Worm (Caenorhabditis elegans) whole organism, L2 larva: ENCODE results near the gene sfxn-1.1.

Source experiments
- F13H6.1 ChIP-seq: sonication (generic microtip); optimal IDR thresholded peaks from 2 replicates; lab custom pipeline; 2016; ENCODE audit warnings: missing genetic modification characterization, missing compliant biosample characterization
- R02D3.7 ChIP-seq: fragments of 150-350 bp; optimal IDR thresholded peaks from 2 replicates; lab custom pipeline; 2014; ENCODE audit warnings: missing biosample characterization, missing genetic modification characterization
- Y55F3AM.14 ChIP-seq: fragments of 200-800 bp; sonication (Bioruptor generic); optimal IDR thresholded peaks from 2 replicates; lab custom pipeline; 2018; ENCODE audit warnings: mild to moderate bottlenecking, missing genetic modification characterization, missing compliant biosample characterization
- ZK546.5 ChIP-seq: sonication (generic microtip); optimal IDR thresholded peaks from 2 replicates; lab custom pipeline; 2017; ENCODE audit warnings: missing biosample characterization, missing genetic modification characterization
- alr-1 ChIP-seq: fragments of 150-350 bp; optimal IDR thresholded peaks from 2 replicates; lab custom pipeline; 2014; ENCODE audit warnings: missing biosample characterization, missing genetic modification characterization
- blmp-1 ChIP-seq: sonication (generic microtip); optimal IDR thresholded peaks from 2 replicates; lab custom pipeline; 2017; ENCODE audit warnings: missing genetic modification characterization, mild to moderate bottlenecking, missing compliant biosample characterization, antibody characterized with exemption, moderate library complexity; ENCODE audit not compliant: insufficient read depth
- ceh-82 ChIP-seq: fragments of 150-350 bp; optimal IDR thresholded peaks from 2 replicates; lab custom pipeline; 2014; ENCODE audit warnings: missing biosample characterization, missing genetic modification characterization
- crh-2 ChIP-seq: sonication (generic microtip); optimal IDR thresholded peaks from 2 replicates; lab custom pipeline; 2017; ENCODE audit warnings: missing biosample characterization, missing genetic modification characterization
- dmd-4 ChIP-seq: sonication (generic microtip); optimal IDR thresholded peaks from 2 replicates; lab custom pipeline; 2017; ENCODE audit warnings: missing biosample characterization, missing genetic modification characterization
- egl-27 ChIP-seq: sonication (generic microtip); optimal IDR thresholded peaks from 3 replicates; lab custom pipeline; 2017; ENCODE audit warnings: missing biosample characterization, missing genetic modification reagents, missing genetic modification characterization
- elt-1 ChIP-seq: fragments of 150-350 bp; optimal IDR thresholded peaks from 2 replicates; lab custom pipeline; 2014; ENCODE audit warnings: missing biosample characterization, missing genetic modification characterization
- elt-3 ChIP-seq: sonication (generic microtip); optimal IDR thresholded peaks from 2 replicates; lab custom pipeline; 2017; ENCODE audit warnings: missing biosample characterization, missing genetic modification characterization
- fos-1 ChIP-seq: fragments of 150-350 bp; optimal IDR thresholded peaks from 2 replicates; lab custom pipeline; 2014; ENCODE audit warnings: missing biosample characterization, missing genetic modification characterization
- lin-11 ChIP-seq: fragments of 150-350 bp; sonication (generic microtip); optimal IDR thresholded peaks from 2 replicates; lab custom pipeline; 2014; ENCODE audit warnings: missing biosample characterization, missing genetic modification characterization, inconsistent platforms, mixed read lengths
- lin-13 ChIP-seq: fragments of 150-350 bp; optimal IDR thresholded peaks from 2 replicates; lab custom pipeline; 2014; ENCODE audit warnings: missing biosample characterization, missing genetic modification reagents, missing genetic modification characterization
- lsy-2 ChIP-seq, 2 experiments: fragments of 150-350 bp in 1 of 2; sonication (generic microtip) in 1 of 2; optimal IDR thresholded peaks; 2 replicates each; lab custom pipeline; 2014 to 2017; ENCODE audit warnings: missing biosample characterization in 2 of 2, missing genetic modification characterization in 2 of 2
- mab-5 ChIP-seq: fragments of 150-350 bp; optimal IDR thresholded peaks from 2 replicates; lab custom pipeline; 2014; ENCODE audit warnings: missing biosample characterization, missing genetic modification characterization
- mbf-1 ChIP-seq: sonication (generic microtip); optimal IDR thresholded peaks from 2 replicates; lab custom pipeline; 2017; ENCODE audit warnings: missing biosample characterization, missing genetic modification characterization
- nhr-10 ChIP-seq: sonication (generic microtip); optimal IDR thresholded peaks from 2 replicates; lab custom pipeline; 2017; ENCODE audit warnings: missing biosample characterization, missing genetic modification characterization
- nhr-11 ChIP-seq: fragments of 150-350 bp; optimal IDR thresholded peaks from 2 replicates; lab custom pipeline; 2014; ENCODE audit warnings: missing biosample characterization, missing genetic modification characterization
- nhr-12 ChIP-seq: fragments of 150-350 bp; optimal IDR thresholded peaks from 2 replicates; lab custom pipeline; 2014; ENCODE audit warnings: missing biosample characterization, missing genetic modification characterization
- nhr-21 ChIP-seq: fragments of 150-350 bp; optimal IDR thresholded peaks from 2 replicates; lab custom pipeline; 2014; ENCODE audit warnings: missing biosample characterization, missing genetic modification characterization
- nhr-23 ChIP-seq: fragments of 150-350 bp; optimal IDR thresholded peaks from 2 replicates; lab custom pipeline; 2014; ENCODE audit warnings: missing biosample characterization, missing genetic modification reagents, missing genetic modification characterization
- nhr-6 ChIP-seq: fragments of 150-350 bp; optimal IDR thresholded peaks from 2 replicates; lab custom pipeline; 2014; ENCODE audit warnings: missing biosample characterization, missing genetic modification characterization
- peb-1 ChIP-seq: fragments of 150-350 bp; optimal IDR thresholded peaks from 2 replicates; lab custom pipeline; 2014; ENCODE audit warnings: missing biosample characterization, missing genetic modification characterization
- sem-4 ChIP-seq: fragments of 150-350 bp; optimal IDR thresholded peaks from 2 replicates; lab custom pipeline; 2014; ENCODE audit warnings: missing biosample characterization, missing genetic modification reagents, missing genetic modification characterization
- skn-1 ChIP-seq: sonication (generic microtip); optimal IDR thresholded peaks from 2 replicates; lab custom pipeline; 2017; ENCODE audit warnings: missing biosample characterization, missing genetic modification characterization
- sma-3 ChIP-seq: sonication (generic microtip); optimal IDR thresholded peaks from 2 replicates; lab custom pipeline; 2016; ENCODE audit warnings: missing genetic modification reagents, missing genetic modification characterization, missing compliant biosample characterization
- snpc-4 ChIP-seq: fragments of 150-350 bp; optimal IDR thresholded peaks from 2 replicates; lab custom pipeline; 2014; ENCODE audit warnings: missing biosample characterization, missing genetic modification characterization
- unc-39 ChIP-seq: fragments of 150-350 bp; optimal IDR thresholded peaks from 2 replicates; lab custom pipeline; 2014; ENCODE audit warnings: missing biosample characterization, missing genetic modification characterization
- unc-55 ChIP-seq: fragments of 150-350 bp; sonication (generic microtip); optimal IDR thresholded peaks from 3 replicates; lab custom pipeline; 2014; ENCODE audit warnings: missing biosample characterization, missing genetic modification reagents, missing genetic modification characterization
- unc-62 ChIP-seq: fragments of 150-350 bp; optimal IDR thresholded peaks from 2 replicates; lab custom pipeline; 2014; ENCODE audit warnings: missing biosample characterization, missing genetic modification reagents, missing genetic modification characterization
- ztf-1 ChIP-seq: fragments of 200-800 bp; sonication (Bioruptor generic); conservative IDR thresholded peaks from 2 replicates; pipeline ENCODE4 v1.3.6; 2022; ENCODE audit warnings: missing genetic modification characterization, missing compliant biosample characterization
- ztf-4 ChIP-seq: fragments of 150-350 bp; optimal IDR thresholded peaks from 2 replicates; lab custom pipeline; 2014; ENCODE audit warnings: missing biosample characterization, missing genetic modification characterization

sfxn-1.1 gene

DNA sequence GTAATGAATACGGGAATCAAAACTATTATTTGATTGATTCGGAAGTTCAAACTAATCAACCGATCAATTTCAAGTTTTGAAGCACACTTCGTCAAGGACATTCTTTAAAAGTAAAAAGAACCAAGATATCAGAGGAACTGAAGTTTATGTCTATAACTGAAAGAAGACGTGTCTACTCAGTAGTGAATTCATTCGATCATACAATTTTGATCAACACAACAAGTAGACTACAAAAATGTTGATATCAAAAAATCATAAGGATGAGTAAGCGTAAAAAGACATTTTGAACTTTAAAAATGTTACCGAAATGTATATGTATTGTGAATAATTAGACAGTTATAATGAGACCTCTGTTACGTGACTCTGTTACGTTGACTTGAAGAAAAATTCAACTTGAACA lies 24.1 kb upstream of the sfxn-1.1 start, which contains the start of gene sra-4:
Gene sra-4 (minus strand): TSS at position 101 of the 400 bp plus-strand sequence.
- TF ChIP-seq lin-11 (tag; lab: Kevin White, UChicago) = no peak
- no peak for TF ChIP-seq nhr-6 (tag; lab: Kevin White, UChicago)
- no peak for TF ChIP-seq peb-1 (tag; lab: Kevin White, UChicago)
- TF ChIP-seq mab-5 (tag; lab: Kevin White, UChicago) = no peak
- TF ChIP-seq ceh-82 (tag; lab: Kevin White, UChicago) = no peak
- no peak for TF ChIP-seq unc-62 (GFP tag; lab: Kevin White, UChicago)
- no peak for TF ChIP-seq ztf-4 (tag; lab: Kevin White, UChicago)
- no peak for TF ChIP-seq ztf-1 (GFP tag; lab: Robert Waterston, UW)
- TF ChIP-seq lin-13 (GFP tag; lab: Kevin White, UChicago) = no peak
- no peak for TF ChIP-seq sma-3 (GFP tag; lab: Kevin White, UChicago)
- TF ChIP-seq nhr-10 (tag; lab: Kevin White, UChicago) = no peak
- no peak for TF ChIP-seq dmd-4
- no peak for TF ChIP-seq elt-3 (tag; lab: Kevin White, UChicago)
- TF ChIP-seq mbf-1 (tag; lab: Kevin White, UChicago) = no peak
- TF ChIP-seq elt-1 (tag; lab: Kevin White, UChicago) = no peak
- TF ChIP-seq, all 48 proteins: peak for 0

DNA sequence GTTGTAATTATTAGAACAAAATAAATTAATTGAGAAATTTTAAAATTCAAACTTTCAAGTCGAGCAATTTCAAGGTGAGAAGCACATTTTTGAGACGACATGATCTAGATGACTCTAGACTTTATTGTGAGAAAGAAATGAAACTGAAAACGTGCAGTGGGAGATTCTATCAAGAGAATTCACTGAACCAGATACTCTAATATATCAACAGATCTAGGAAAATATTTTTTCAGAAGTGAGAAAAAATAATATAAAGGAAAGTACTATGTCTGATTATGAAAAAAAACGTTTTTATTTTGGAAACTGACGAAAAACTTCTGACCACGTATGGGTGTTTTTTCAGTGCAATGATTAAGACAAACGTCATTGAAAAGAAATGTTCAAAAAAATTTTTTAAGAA lies 22.0 kb upstream of the sfxn-1.1 start, which contains the start of gene sra-3:
Gene sra-3 (minus strand): TSS at position 101 of the 400 bp plus-strand sequence.
- no peak for TF ChIP-seq lin-11 (tag; lab: Kevin White, UChicago)
- no peak for TF ChIP-seq ZK546.5
- TF ChIP-seq crh-2 (tag; lab: Kevin White, UChicago) = no peak
- no peak for TF ChIP-seq skn-1 (tag; lab: Kevin White, UChicago)
- TF ChIP-seq nhr-11 (tag; lab: Kevin White, UChicago) = no peak
- TF ChIP-seq nhr-23 (tag; lab: Kevin White, UChicago) = no peak
- TF ChIP-seq nhr-12 = no peak
- no peak for TF ChIP-seq elt-3 (tag; lab: Kevin White, UChicago)
- no peak for TF ChIP-seq egl-27 (tag; lab: Kevin White, UChicago)
- no peak for TF ChIP-seq sma-3 (GFP tag; lab: Kevin White, UChicago)
- no peak for TF ChIP-seq mbf-1 (tag; lab: Kevin White, UChicago)
- TF ChIP-seq F13H6.1 (tag; lab: Kevin White, UChicago) = no peak
- TF ChIP-seq snpc-4 (tag; lab: Kevin White, UChicago) = no peak
- TF ChIP-seq sem-4 (tag; lab: Kevin White, UChicago) = no peak
- TF ChIP-seq unc-55 = no peak
- no peak for TF ChIP-seq ceh-82 (tag; lab: Kevin White, UChicago)
- TF ChIP-seq lin-13 (GFP tag; lab: Kevin White, UChicago) = no peak

DNA sequence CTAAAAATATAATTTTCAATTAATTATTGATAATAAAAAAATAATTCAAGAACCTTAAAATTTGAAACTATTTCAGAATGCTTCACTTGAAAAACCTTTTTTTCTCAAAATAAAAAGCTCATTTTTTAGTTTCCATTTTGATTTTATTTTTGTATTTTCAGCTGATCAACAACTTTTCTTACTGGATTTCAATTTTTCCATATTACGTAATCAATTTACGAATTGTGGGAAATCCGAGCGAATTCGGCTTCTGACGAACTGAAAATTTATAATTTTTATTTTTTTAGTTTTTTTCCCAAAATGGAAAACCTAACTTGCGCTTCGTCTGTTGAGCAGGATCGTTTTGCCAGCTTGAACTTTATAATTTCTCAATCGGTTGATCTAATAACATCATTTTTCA lies 18.7 kb upstream of the sfxn-1.1 start, which contains the start of gene sra-8:
Gene sra-8 (plus strand): TSS at position 301 of the 400 bp plus-strand sequence.
- TF ChIP-seq nhr-6 (tag; lab: Kevin White, UChicago) (no peak), elt-3 (tag; lab: Kevin White, UChicago) (no peak), ztf-4 (tag; lab: Kevin White, UChicago) (no peak), Y55F3AM.14 (GFP tag; lab: Kevin White, UChicago) (no peak), lin-11 (tag; lab: Kevin White, UChicago) (no peak), elt-1 (tag; lab: Kevin White, UChicago) (no peak), skn-1 (tag; lab: Kevin White, UChicago) (no peak), ceh-82 (tag; lab: Kevin White, UChicago) (no peak), mab-5 (tag; lab: Kevin White, UChicago) (no peak), fos-1 (tag; lab: Kevin White, UChicago) (no peak), lsy-2 (tag; optimal IDR thresholded peaks at IDR 0.05; lab: Kevin White, UChicago) (no peak), nhr-21 (tag; lab: Kevin White, UChicago) (no peak), alr-1 (tag; lab: Kevin White, UChicago) (no peak), sem-4 (tag; lab: Kevin White, UChicago) (no peak)

DNA sequence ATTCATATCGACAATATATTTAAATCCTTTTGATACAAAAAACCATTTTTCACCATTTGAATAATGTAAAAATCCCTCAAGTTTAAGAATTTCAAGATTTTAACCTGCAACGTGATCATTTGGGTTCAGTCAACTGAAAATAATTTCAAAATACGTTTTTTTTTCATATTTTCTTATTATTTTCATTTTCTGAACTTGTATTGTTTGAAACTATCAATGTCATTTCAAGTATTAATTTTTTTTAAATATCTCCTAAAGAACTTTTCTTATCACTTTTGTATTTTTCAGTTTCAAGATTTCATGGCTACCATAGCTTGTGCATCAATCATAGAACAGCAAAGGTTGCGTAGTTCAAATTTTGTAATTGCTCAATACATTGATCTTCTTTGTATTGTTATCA lies 13.3 kb upstream of the sfxn-1.1 start, which contains the start of gene sra-9:
Gene sra-9 (plus strand): TSS at position 301 of the 400 bp plus-strand sequence.
- TF ChIP-seq Y55F3AM.14 (GFP tag; lab: Kevin White, UChicago) (no peak), ztf-4 (tag; lab: Kevin White, UChicago) (no peak), unc-62 (GFP tag; lab: Kevin White, UChicago) (no peak), nhr-23 (tag; lab: Kevin White, UChicago) (no peak), unc-39 (no peak), blmp-1 (no peak), skn-1 (tag; lab: Kevin White, UChicago) (no peak), lin-11 (tag; lab: Kevin White, UChicago) (no peak), unc-55 (no peak), ceh-82 (tag; lab: Kevin White, UChicago) (no peak), R02D3.7 (tag; lab: Kevin White, UChicago) (no peak), F13H6.1 (tag; lab: Kevin White, UChicago) (no peak)
- TF ChIP-seq, all 48 proteins: peak for 0
